Worm (Caenorhabditis elegans) whole organism, mixed stage, embryonic: Measurements from ENCODE around the gene Y53G8AR.8.

Experiments
- ceh-43 ChIP-seq: fragments of 200-800 bp; sonication (Bioruptor generic); optimal IDR thresholded peaks from 2 replicates; lab custom pipeline; 2018; ENCODE audit warnings: mild to moderate bottlenecking, missing genetic modification characterization, moderate library complexity, missing compliant biosample characterization
- cnd-1 ChIP-seq: fragments of 200-800 bp; sonication (Bioruptor generic); optimal IDR thresholded peaks from 2 replicates; lab custom pipeline; 2018; ENCODE audit warnings: mild to moderate bottlenecking, missing genetic modification characterization, missing compliant biosample characterization
- lin-13 ChIP-seq: fragments of 150-350 bp; optimal IDR thresholded peaks from 2 replicates; lab custom pipeline; 2014; ENCODE audit warnings: missing biosample characterization, missing genetic modification characterization
- nhr-237 ChIP-seq: fragments of 150-350 bp; optimal IDR thresholded peaks from 2 replicates; lab custom pipeline; 2014; ENCODE audit warnings: missing biosample characterization, missing genetic modification characterization
- nhr-76 ChIP-seq: sonication (generic microtip); optimal IDR thresholded peaks from 2 replicates; lab custom pipeline; 2017; ENCODE audit warnings: missing biosample characterization, missing genetic modification characterization
- pha-4 ChIP-seq: fragments of 150-350 bp; optimal IDR thresholded peaks from 2 replicates; lab custom pipeline; 2018; ENCODE audit warnings: missing biosample characterization, missing genetic modification reagents, missing genetic modification characterization
- sem-2 ChIP-seq: fragments of 200-800 bp; sonication (Bioruptor generic); optimal IDR thresholded peaks from 2 replicates; lab custom pipeline; 2018; ENCODE audit warnings: mild to moderate bottlenecking, missing genetic modification characterization, missing compliant biosample characterization
- unc-39 ChIP-seq: fragments of 150-350 bp; optimal IDR thresholded peaks from 2 replicates; lab custom pipeline; 2014; ENCODE audit warnings: missing biosample characterization, missing genetic modification characterization
- zip-8 ChIP-seq: fragments of 150-350 bp; optimal IDR thresholded peaks from 2 replicates; lab custom pipeline; 2014; ENCODE audit warnings: missing biosample characterization, missing genetic modification characterization

ce11 chrIII:3322317-3323010 lies 28.3 kb upstream of the Y53G8AR.8 start, which contains the start of gene phf-15:
- TF ChIP-seq pha-4: no peak
- peak; percentile 20 for TF ChIP-seq lin-13 (tag; lab: Kevin White, UChicago)
- TF ChIP-seq unc-39 (tag; lab: Kevin White, UChicago): no peak
- TF ChIP-seq nhr-76 (tag; lab: Kevin White, UChicago): no peak
- TF ChIP-seq cnd-1: no peak
- TF ChIP-seq sem-2 (GFP tag; lab: Kevin White, UChicago): no peak
- TF ChIP-seq zip-8 (tag; lab: Kevin White, UChicago): no peak
- no peak for TF ChIP-seq nhr-237 (tag; lab: Kevin White, UChicago)
- no peak for TF ChIP-seq ceh-43 (GFP tag; lab: Kevin White, UChicago)
